Fruit fly (Drosophila melanogaster) whole organism, embryonic: Measurements from ENCODE around the gene CG18258.

Experiments
- Atf-2 ChIP-seq: fragments of 200-800 bp; sonication (Bioruptor generic); optimal IDR thresholded peaks from 2 replicates; lab custom pipeline; 2016; ENCODE audit warnings: missing biosample characterization, missing genetic modification characterization
- CG10565 ChIP-seq: fragments of 200-800 bp; sonication (Bioruptor generic); optimal IDR thresholded peaks from 3 replicates; lab custom pipeline; 2016; ENCODE audit warnings: missing biosample characterization, mild to moderate bottlenecking, missing genetic modification characterization
- CG11093 ChIP-seq: fragments of 200-800 bp; sonication (Bioruptor generic); IDR thresholded peaks from 3 replicates; pipeline ENCODE4 v1.3.6; 2022; ENCODE audit warnings: missing biosample characterization, missing genetic modification characterization
- CG12391 ChIP-seq: fragments of 200-800 bp; sonication (Bioruptor generic); optimal IDR thresholded peaks from 3 replicates; lab custom pipeline; 2018; ENCODE audit warnings: missing biosample characterization, mild to moderate bottlenecking, missing genetic modification characterization, moderate library complexity
- CG13123 ChIP-seq: fragments of 200-800 bp; sonication (Bioruptor generic); optimal IDR thresholded peaks from 2 replicates; lab custom pipeline; 2016; ENCODE audit warnings: missing biosample characterization, missing genetic modification characterization
- CG15601 ChIP-seq: fragments of 200-800 bp; sonication (Bioruptor generic); optimal IDR thresholded peaks from 3 replicates; lab custom pipeline; 2019; ENCODE audit warnings: missing biosample characterization, mild to moderate bottlenecking, missing genetic modification characterization, moderate library complexity
- CG17612 ChIP-seq: fragments of 200-800 bp; sonication (Bioruptor generic); IDR thresholded peaks from 2 replicates; pipeline ENCODE4 v1.3.6; 2022; ENCODE audit warnings: missing biosample characterization, missing genetic modification characterization
- CG2202 ChIP-seq: fragments of 200-800 bp; sonication (Bioruptor generic); optimal IDR thresholded peaks from 2 replicates; lab custom pipeline; 2018; ENCODE audit warnings: missing biosample characterization, mild to moderate bottlenecking, missing genetic modification characterization
- CG2712 ChIP-seq: fragments of 200-800 bp; optimal IDR thresholded peaks from 3 replicates; lab custom pipeline; 2019; ENCODE audit warnings: missing biosample characterization, mild to moderate bottlenecking, missing genetic modification characterization, moderate library complexity
- CG30020 ChIP-seq: fragments of 200-800 bp; optimal IDR thresholded peaks from 2 replicates; lab custom pipeline; 2019; ENCODE audit warnings: missing biosample characterization, mild to moderate bottlenecking, missing genetic modification characterization, moderate library complexity
- CG30431 ChIP-seq: fragments of 200-800 bp; sonication (Bioruptor generic); optimal IDR thresholded peaks from 2 replicates; lab custom pipeline; 2017; ENCODE audit warnings: missing biosample characterization, missing genetic modification characterization
- CG33557 ChIP-seq: fragments of 200-800 bp; sonication (Bioruptor generic); optimal IDR thresholded peaks from 2 replicates; lab custom pipeline; 2019; ENCODE audit warnings: missing biosample characterization, mild to moderate bottlenecking, missing genetic modification characterization, moderate library complexity
- CG4282 ChIP-seq: fragments of 200-800 bp; sonication (Bioruptor generic); optimal IDR thresholded peaks from 2 replicates; lab custom pipeline; 2016; ENCODE audit warnings: missing biosample characterization, missing genetic modification characterization
- CG4820 ChIP-seq: fragments of 200-800 bp; sonication (Bioruptor generic); optimal IDR thresholded peaks from 3 replicates; lab custom pipeline; 2016; ENCODE audit warnings: missing biosample characterization, missing genetic modification characterization
- CG5180 ChIP-seq: fragments of 200-800 bp; sonication (Bioruptor generic); optimal IDR thresholded peaks from 3 replicates; lab custom pipeline; 2017; ENCODE audit warnings: missing biosample characterization, missing genetic modification characterization, mild to moderate bottlenecking, moderate library complexity, missing genetic modification reagents
- CG6689 ChIP-seq: fragments of 200-800 bp; sonication (Bioruptor generic); IDR thresholded peaks from 2 replicates; pipeline ENCODE4 v1.3.6; 2022; ENCODE audit warnings: missing biosample characterization, missing genetic modification characterization
- CG6765 ChIP-seq: fragments of 200-800 bp; sonication (Bioruptor generic); optimal IDR thresholded peaks from 3 replicates; lab custom pipeline; 2017; ENCODE audit warnings: missing biosample characterization, mild to moderate bottlenecking, missing genetic modification characterization
- CG6813 ChIP-seq: fragments of 200-800 bp; sonication (Bioruptor generic); optimal IDR thresholded peaks from 2 replicates; lab custom pipeline; 2017; ENCODE audit warnings: missing biosample characterization, missing genetic modification characterization, mild to moderate bottlenecking, moderate library complexity, missing genetic modification reagents
- CG7357 ChIP-seq: fragments of 200-800 bp; sonication (Bioruptor generic); IDR thresholded peaks from 3 replicates; pipeline ENCODE4 v1.3.6; 2022; ENCODE audit warnings: missing biosample characterization, missing genetic modification characterization
- CG8765 ChIP-seq: fragments of 200-800 bp; sonication (Bioruptor generic); IDR thresholded peaks from 2 replicates; pipeline ENCODE4 v1.3.6; 2022; ENCODE audit warnings: missing biosample characterization, missing genetic modification characterization
- CG8924 ChIP-seq: fragments of 200-800 bp; optimal IDR thresholded peaks from 3 replicates; lab custom pipeline; 2019; ENCODE audit warnings: missing biosample characterization, mild to moderate bottlenecking, missing genetic modification characterization, moderate library complexity
- CkIIα-i1 ChIP-seq: fragments of 200-800 bp; sonication (Bioruptor generic); IDR thresholded peaks from 2 replicates; pipeline ENCODE4 v1.3.6; 2022; ENCODE audit warnings: missing biosample characterization, missing genetic modification characterization
- ERR ChIP-seq: fragments of 200-800 bp; sonication (Bioruptor generic); optimal IDR thresholded peaks from 2 replicates; lab custom pipeline; 2016; ENCODE audit warnings: missing biosample characterization, missing genetic modification characterization
- H15 ChIP-seq: fragments of 200-800 bp; sonication (Bioruptor generic); IDR thresholded peaks from 3 replicates; pipeline ENCODE4 v1.3.6; 2022; ENCODE audit warnings: missing biosample characterization, missing genetic modification characterization
- Neu2 ChIP-seq: fragments of 200-800 bp; sonication (Bioruptor generic); optimal IDR thresholded peaks from 3 replicates; lab custom pipeline; 2016; ENCODE audit warnings: missing biosample characterization, missing genetic modification characterization, borderline replicate concordance
- Pdp1 ChIP-seq, 2 experiments: fragments of 200-800 bp; sonication (Bioruptor generic); optimal IDR thresholded peaks; 3 replicates each; lab custom pipeline; 2016; ENCODE audit warnings: missing biosample characterization in 2 of 2, missing genetic modification characterization in 2 of 2, mild to moderate bottlenecking in 1 of 2, moderate library complexity in 1 of 2
- aop ChIP-seq: fragments of 200-800 bp; sonication (Bioruptor generic); IDR thresholded peaks from 2 replicates; pipeline ENCODE4 v1.3.6; 2022; ENCODE audit warnings: missing biosample characterization, missing genetic modification characterization
- ash1 ChIP-seq: fragments of 200-800 bp; sonication (Bioruptor generic); optimal IDR thresholded peaks from 2 replicates; lab custom pipeline; 2018; ENCODE audit warnings: missing biosample characterization, mild to moderate bottlenecking, missing genetic modification characterization
- br ChIP-seq: fragments of >200 bp; optimal IDR thresholded peaks from 2 replicates; lab custom pipeline; 2017
- caup ChIP-seq: fragments of 200-800 bp; sonication (Bioruptor generic); optimal IDR thresholded peaks from 3 replicates; lab custom pipeline; 2017; ENCODE audit warnings: missing biosample characterization, mild to moderate bottlenecking, missing genetic modification characterization, moderate library complexity; ENCODE audit not compliant: severe bottlenecking
- chn ChIP-seq: fragments of 200-800 bp; sonication (Bioruptor generic); optimal IDR thresholded peaks from 2 replicates; lab custom pipeline; 2016; ENCODE audit warnings: missing biosample characterization, missing genetic modification characterization
- gce ChIP-seq: fragments of 200-800 bp; sonication (Bioruptor generic); IDR thresholded peaks from 3 replicates; pipeline ENCODE4 v1.3.6; 2022; ENCODE audit warnings: missing biosample characterization, missing genetic modification characterization
- gem ChIP-seq: fragments of 200-800 bp; sonication (Bioruptor generic); optimal IDR thresholded peaks from 2 replicates; lab custom pipeline; 2019; ENCODE audit warnings: missing biosample characterization, mild to moderate bottlenecking, missing genetic modification characterization, moderate library complexity
- gro ChIP-seq: fragments of 200-800 bp; sonication (Bioruptor generic); optimal IDR thresholded peaks from 2 replicates; lab custom pipeline; 2016; ENCODE audit warnings: missing biosample characterization, missing genetic modification characterization
- h ChIP-seq: fragments of >200 bp; optimal IDR thresholded peaks from 2 replicates; lab custom pipeline; 2017
- jumu ChIP-seq: fragments of 200-800 bp; sonication (Bioruptor generic); optimal IDR thresholded peaks from 3 replicates; lab custom pipeline; 2016; ENCODE audit warnings: missing biosample characterization, missing genetic modification characterization
- mld ChIP-seq: fragments of 200-800 bp; sonication (Bioruptor generic); IDR thresholded peaks from 3 replicates; pipeline ENCODE4 v1.3.6; 2022; ENCODE audit warnings: missing biosample characterization, missing genetic modification characterization; ENCODE audit not compliant: partially characterized antibody
- nau ChIP-seq: fragments of 200-800 bp; sonication (Bioruptor generic); optimal IDR thresholded peaks from 3 replicates; lab custom pipeline; 2017; ENCODE audit warnings: missing biosample characterization, mild to moderate bottlenecking, missing genetic modification characterization, missing genetic modification reagents
- pan ChIP-seq, 4 experiments: fragments of >200 bp in 3 of 4; fragments of 200-800 bp in 1 of 4; sonication (Bioruptor generic) in 1 of 4; optimal IDR thresholded peaks in 3 of 4; IDR thresholded peaks in 1 of 4; 2 replicates each; pipeline versions ENCODE4 v1.3.6 to Lab custom; 2017 to 2022; ENCODE audit warnings: missing biosample characterization in 2 of 4, missing genetic modification characterization in 2 of 4, mixed read lengths in 1 of 4
- prd ChIP-seq, 3 experiments: fragments of >200 bp in 2 of 3; fragments of 200-800 bp in 1 of 3; sonication (Bioruptor generic) in 1 of 3; optimal IDR thresholded peaks in 2 of 3; IDR thresholded peaks in 1 of 3; 2 replicates in 2 of 3; 3 replicates in 1 of 3; pipeline versions ENCODE4 v1.3.6 to Lab custom; 2017 to 2022; ENCODE audit warnings: missing biosample characterization in 1 of 3, missing genetic modification characterization in 1 of 3
- pzg ChIP-seq: fragments of 200-800 bp; sonication (Bioruptor generic); optimal IDR thresholded peaks from 3 replicates; lab custom pipeline; 2018; ENCODE audit warnings: missing biosample characterization, mild to moderate bottlenecking, missing genetic modification characterization, moderate library complexity
- schlank ChIP-seq: fragments of 200-800 bp; sonication (Bioruptor generic); optimal IDR thresholded peaks from 2 replicates; lab custom pipeline; 2018; ENCODE audit warnings: missing biosample characterization, mild to moderate bottlenecking, missing genetic modification characterization
- slbo ChIP-seq: fragments of 200-800 bp; sonication (Bioruptor generic); IDR thresholded peaks from 2 replicates; pipeline ENCODE4 v1.3.6; 2022; ENCODE audit warnings: missing biosample characterization, missing genetic modification characterization
- sug ChIP-seq: fragments of 200-800 bp; optimal IDR thresholded peaks from 2 replicates; lab custom pipeline; 2019; ENCODE audit warnings: missing biosample characterization, mild to moderate bottlenecking, missing genetic modification characterization, moderate library complexity
- twi ChIP-seq: fragments of 200-800 bp; optimal IDR thresholded peaks from 2 replicates; lab custom pipeline; 2019; ENCODE audit warnings: missing biosample characterization, mild to moderate bottlenecking, missing genetic modification characterization, moderate library complexity
- unc-4 ChIP-seq: fragments of 200-800 bp; sonication (Bioruptor generic); IDR thresholded peaks from 2 replicates; pipeline ENCODE4 v1.3.6; 2022; ENCODE audit warnings: missing biosample characterization, missing genetic modification characterization; ENCODE audit not compliant: partially characterized antibody
- usp ChIP-seq: fragments of >200 bp; optimal IDR thresholded peaks from 2 replicates; lab custom pipeline; 2017; ENCODE audit warnings: missing biosample characterization, missing genetic modification characterization
- wdn ChIP-seq: fragments of 200-800 bp; sonication (Bioruptor generic); IDR thresholded peaks from 2 replicates; pipeline ENCODE4 v1.3.6; 2022; ENCODE audit warnings: missing biosample characterization, missing genetic modification characterization
- wek ChIP-seq: fragments of 200-800 bp; sonication (Bioruptor generic); optimal IDR thresholded peaks from 3 replicates; lab custom pipeline; 2018; ENCODE audit warnings: missing biosample characterization, mild to moderate bottlenecking, missing genetic modification characterization, moderate library complexity
- yki ChIP-seq: fragments of >200 bp; optimal IDR thresholded peaks from 3 replicates; lab custom pipeline; 2018
- z ChIP-seq: fragments of 200-800 bp; sonication (Bioruptor generic); IDR thresholded peaks from 3 replicates; pipeline ENCODE4 v1.3.6; 2022; ENCODE audit warnings: missing biosample characterization, missing genetic modification characterization

CG18258 gene

dm6 chrX:17176542-17176941 is 35.6 kb upstream of the CG18258 start (continued):
- no peak for TF ChIP-seq CG8765 (GFP tag; lab: Robert Waterston, UW)
- no peak for TF ChIP-seq CG10565 (GFP tag; lab: Kevin White, UChicago)
- TF ChIP-seq nau = no peak
- peak; percentile 74 for TF ChIP-seq slbo
- no peak for TF ChIP-seq CG17612 (GFP tag; lab: Robert Waterston, UW)
- TF ChIP-seq CG2202 = no peak
- TF ChIP-seq H15 (GFP tag; lab: Robert Waterston, UW) = 0 out of 3 replicates have a peak, but pooled peaks have one; percentile 38
- no peak for TF ChIP-seq Atf-2 (GFP tag; lab: Kevin White, UChicago)
- TF ChIP-seq CG6689 (GFP tag; lab: Robert Waterston, UW) = peak; percentile 62
- 0 out of 3 replicates have a peak, but pooled peaks have one; percentile 34 for TF ChIP-seq CG7357 (GFP tag; lab: Robert Waterston, UW)
- TF ChIP-seq twi (tag; lab: Kevin White, UChicago) = no peak
- TF ChIP-seq pzg = no peak
- TF ChIP-seq CG6765 (GFP tag; lab: Kevin White, UChicago) = no peak
- peak; percentile 27 to 47 for TF ChIP-seq Pdp1 (GFP tag; optimal IDR thresholded peaks at IDR 0.05; lab: Kevin White, UChicago)
- no peak for TF ChIP-seq CG4282 (GFP tag; lab: Kevin White, UChicago)
- TF ChIP-seq gce (GFP tag; lab: Robert Waterston, UW) = no peak
- peak; percentile 9 for TF ChIP-seq CG13123 (GFP tag; lab: Kevin White, UChicago)
- TF ChIP-seq mld (GFP tag; lab: Robert Waterston, UW) = no peak
- no peak for TF ChIP-seq CG30431 (GFP tag; lab: Kevin White, UChicago)
- peak; percentile 52 for TF ChIP-seq CG2712 (tag; lab: Kevin White, UChicago)
- no peak for TF ChIP-seq schlank (tag; lab: Kevin White, UChicago)
- no peak for TF ChIP-seq CG30020 (tag; lab: Kevin White, UChicago)
- TF ChIP-seq aop (GFP tag; lab: Robert Waterston, UW) = no peak
- TF ChIP-seq Neu2 (GFP tag; lab: Kevin White, UChicago) = no peak
- TF ChIP-seq CG6813 (GFP tag; lab: Kevin White, UChicago) = peak; percentile 32
- no peak for TF ChIP-seq ash1
- peak; percentile 7 for TF ChIP-seq gro (GFP tag; lab: Kevin White, UChicago)
- TF ChIP-seq yki (lab: Kevin White, UChicago) = no peak
- no peak for TF ChIP-seq z
- TF ChIP-seq CG5180 (GFP tag; lab: Kevin White, UChicago) = no peak
- no peak for TF ChIP-seq CG15601
- peak; percentile 70 for TF ChIP-seq gem
- TF ChIP-seq ERR = no peak
- TF ChIP-seq sug = peak; percentile 3
- no peak for TF ChIP-seq br (lab: Kevin White, UChicago)
- no peak for TF ChIP-seq wdn
- no peak for TF ChIP-seq prd (optimal IDR thresholded peaks at IDR 0.05; lab: Kevin White, UChicago)
- TF ChIP-seq prd (GFP tag; IDR thresholded peaks at IDR 0.05; lab: Robert Waterston, UW) = peak; percentile 52; the same call in 2 of the 3 replicates
- TF ChIP-seq chn (GFP tag; lab: Kevin White, UChicago) = no peak
- peak; percentile 32 for TF ChIP-seq CG4820 (GFP tag; lab: Kevin White, UChicago)
- TF ChIP-seq caup (GFP tag; lab: Kevin White, UChicago) = peak; percentile 24
- no peak for TF ChIP-seq CkIIα-i1
- TF ChIP-seq CG8924 = peak; percentile 32
- no peak for TF ChIP-seq usp
- no peak for TF ChIP-seq pan (optimal IDR thresholded peaks at IDR 0.05; lab: Kevin White, UChicago)
- TF ChIP-seq pan (GFP tag; optimal IDR thresholded peaks at IDR 0.05 in 1 of 2, IDR thresholded peaks at IDR 0.05 in 1 of 2) = peak in 1 of 2 experiments; percentile 74
- TF ChIP-seq h (lab: Kevin White, UChicago) = no peak
- no peak for TF ChIP-seq CG11093 (GFP tag; lab: Robert Waterston, UW)
- peak; percentile 38 for TF ChIP-seq CG12391 (tag; lab: Kevin White, UChicago)
- TF ChIP-seq unc-4 (GFP tag; lab: Robert Waterston, UW) = no peak
- no peak for TF ChIP-seq CG33557
- TF ChIP-seq jumu (GFP tag; lab: Kevin White, UChicago) = peak; percentile 4
- TF ChIP-seq wek (GFP tag; lab: Kevin White, UChicago) = no peak
